Worm (Caenorhabditis elegans) whole organism, L3 larva: Measurements from ENCODE around the gene abu-10.
A peak's percentile ranks its signal among the peaks of the same experiment; 100 is the strongest.

ENCODE experiments used
- R02D3.7 ChIP-seq: fragments of 150-350 bp; optimal IDR thresholded peaks from 2 replicates; lab custom pipeline; 2014; ENCODE audit warnings: missing biosample characterization, missing genetic modification characterization
- ZK546.5 ChIP-seq: sonication (generic microtip); optimal IDR thresholded peaks from 2 replicates; lab custom pipeline; 2017; ENCODE audit warnings: missing biosample characterization, missing genetic modification characterization
- aly-2 ChIP-seq: fragments of 150-350 bp; optimal IDR thresholded peaks from 2 replicates; lab custom pipeline; 2014; ENCODE audit warnings: missing biosample characterization, missing genetic modification characterization
- ceh-16 ChIP-seq: sonication (generic microtip); optimal IDR thresholded peaks from 2 replicates; lab custom pipeline; 2017; ENCODE audit warnings: missing biosample characterization, missing genetic modification characterization
- ceh-28 ChIP-seq: fragments of 150-350 bp; optimal IDR thresholded peaks from 2 replicates; lab custom pipeline; 2014; ENCODE audit warnings: missing biosample characterization, missing genetic modification reagents, missing genetic modification characterization
- ceh-9 ChIP-seq: sonication (generic microtip); optimal IDR thresholded peaks from 2 replicates; lab custom pipeline; 2018; ENCODE audit warnings: missing biosample characterization, missing genetic modification characterization
- daf-12 ChIP-seq: fragments of 150-350 bp; optimal IDR thresholded peaks from 2 replicates; lab custom pipeline; 2014; ENCODE audit warnings: missing biosample characterization, missing genetic modification reagents, missing genetic modification characterization
- egl-27 ChIP-seq: sonication (generic microtip); optimal IDR thresholded peaks from 4 replicates; lab custom pipeline; 2017; ENCODE audit warnings: missing biosample characterization, missing genetic modification reagents, missing genetic modification characterization
- elt-2 ChIP-seq: sonication (generic microtip); optimal IDR thresholded peaks from 2 replicates; lab custom pipeline; 2016; ENCODE audit warnings: missing genetic modification reagents, mild to moderate bottlenecking, missing genetic modification characterization, missing compliant biosample characterization
- fkh-10 ChIP-seq: sonication (generic microtip); optimal IDR thresholded peaks from 2 replicates; lab custom pipeline; 2017; ENCODE audit warnings: missing biosample characterization, missing genetic modification reagents, missing genetic modification characterization
- fos-1 ChIP-seq: fragments of 150-350 bp; optimal IDR thresholded peaks from 2 replicates; lab custom pipeline; 2014; ENCODE audit warnings: missing biosample characterization, missing genetic modification characterization
- hmg-11 ChIP-seq: sonication (generic microtip); optimal IDR thresholded peaks from 2 replicates; lab custom pipeline; 2016; ENCODE audit warnings: missing genetic modification characterization, missing compliant biosample characterization
- jun-1 ChIP-seq: fragments of 150-350 bp; optimal IDR thresholded peaks from 2 replicates; lab custom pipeline; 2014; ENCODE audit warnings: missing biosample characterization, missing genetic modification reagents, missing genetic modification characterization
- lin-39 ChIP-seq: fragments of 150-350 bp; optimal IDR thresholded peaks from 2 replicates; lab custom pipeline; 2018; ENCODE audit warnings: missing biosample characterization, missing genetic modification reagents, missing genetic modification characterization
- lsy-12 ChIP-seq: sonication (generic microtip); optimal IDR thresholded peaks from 2 replicates; lab custom pipeline; 2016; ENCODE audit warnings: mild to moderate bottlenecking, missing genetic modification characterization, missing compliant biosample characterization
- mdl-1 ChIP-seq: fragments of 150-350 bp; optimal IDR thresholded peaks from 2 replicates; lab custom pipeline; 2014; ENCODE audit warnings: missing biosample characterization, missing genetic modification characterization
- mml-1 ChIP-seq: fragments of 150-350 bp; sonication (generic microtip); optimal IDR thresholded peaks from 3 replicates; lab custom pipeline; 2014; ENCODE audit warnings: missing biosample characterization, missing genetic modification characterization
- nfya-1 ChIP-seq: sonication (generic microtip); optimal IDR thresholded peaks from 2 replicates; lab custom pipeline; 2017; ENCODE audit warnings: missing genetic modification characterization, mild to moderate bottlenecking, missing compliant biosample characterization, antibody characterized with exemption, moderate library complexity; ENCODE audit not compliant: insufficient read depth
- nhr-11 ChIP-seq: fragments of 150-350 bp; optimal IDR thresholded peaks from 2 replicates; lab custom pipeline; 2014; ENCODE audit warnings: missing biosample characterization, missing genetic modification characterization
- nhr-12 ChIP-seq: fragments of 150-350 bp; optimal IDR thresholded peaks from 2 replicates; lab custom pipeline; 2014; ENCODE audit warnings: missing biosample characterization, missing genetic modification characterization
- nhr-237 ChIP-seq: fragments of 150-350 bp; optimal IDR thresholded peaks from 2 replicates; lab custom pipeline; 2014; ENCODE audit warnings: missing biosample characterization, missing genetic modification characterization
- pha-4 ChIP-seq: fragments of 150-350 bp; optimal IDR thresholded peaks from 2 replicates; lab custom pipeline; 2014; ENCODE audit warnings: missing biosample characterization, missing genetic modification reagents, missing genetic modification characterization
- pqm-1 ChIP-seq: fragments of 150-350 bp; optimal IDR thresholded peaks from 2 replicates; lab custom pipeline; 2017; ENCODE audit warnings: missing biosample characterization, missing genetic modification characterization, inconsistent platforms
- skn-1 ChIP-seq: fragments of 150-350 bp; optimal IDR thresholded peaks from 2 replicates; lab custom pipeline; 2014; ENCODE audit warnings: missing biosample characterization, missing genetic modification characterization
- unc-39 ChIP-seq: sonication (generic microtip); optimal IDR thresholded peaks from 4 replicates; lab custom pipeline; 2017; ENCODE audit warnings: missing biosample characterization, missing genetic modification characterization
- unc-62 ChIP-seq: fragments of 150-350 bp; sonication (generic microtip); optimal IDR thresholded peaks from 4 replicates; lab custom pipeline; 2014; ENCODE audit warnings: missing biosample characterization, missing genetic modification reagents, missing genetic modification characterization
- ztf-4 ChIP-seq: fragments of 150-350 bp; optimal IDR thresholded peaks from 2 replicates; lab custom pipeline; 2014; ENCODE audit warnings: missing biosample characterization, missing genetic modification characterization

abu-10 gene

DNA sequence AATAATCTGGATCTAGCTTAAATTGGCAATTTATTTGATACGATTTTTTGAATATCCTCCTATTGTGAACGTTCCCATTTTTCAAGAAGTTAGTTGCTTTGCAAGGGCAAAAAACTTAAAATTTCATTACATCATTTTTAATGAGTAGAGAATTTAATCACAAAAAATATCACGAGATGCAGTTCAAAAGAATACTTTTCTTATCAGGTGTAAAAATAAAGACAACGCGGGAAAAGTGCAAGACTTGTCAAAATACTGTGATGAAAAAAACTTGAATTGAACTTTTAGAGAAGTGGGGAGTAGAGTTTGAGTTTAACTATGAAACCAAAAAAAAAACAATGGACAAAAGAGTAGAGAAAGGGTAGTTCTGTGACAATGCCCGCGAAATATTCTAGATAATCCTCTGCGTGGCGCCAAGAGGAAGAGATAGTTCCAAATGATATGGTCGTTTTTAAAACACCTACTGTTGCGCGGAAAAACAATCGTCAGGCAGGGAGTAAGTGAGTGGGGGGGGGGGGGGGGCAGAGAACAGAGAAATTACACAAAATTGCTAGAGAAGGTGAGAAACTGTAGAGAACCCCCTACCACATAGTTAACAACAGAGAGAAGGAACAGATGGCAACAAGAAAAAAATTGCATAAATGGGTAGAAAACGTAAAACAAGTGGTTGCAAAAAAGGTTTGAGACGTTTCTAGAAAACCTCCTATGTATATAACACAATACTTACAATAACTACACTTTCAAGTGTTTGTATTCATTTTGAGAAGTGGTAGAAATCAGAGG, 27.1 kb downstream of the abu-10 start:
- peak; percentile 79 for TF ChIP-seq pqm-1
- TF ChIP-seq mml-1 (tag; lab: Kevin White, UChicago) = no peak
- peak; percentile 79 for TF ChIP-seq elt-2 (tag; lab: Kevin White, UChicago)
- no peak for TF ChIP-seq unc-62 (GFP tag; lab: Kevin White, UChicago)
- TF ChIP-seq ceh-28 (tag; lab: Kevin White, UChicago) = no peak
- TF ChIP-seq, all 47 proteins: peak for 2

DNA sequence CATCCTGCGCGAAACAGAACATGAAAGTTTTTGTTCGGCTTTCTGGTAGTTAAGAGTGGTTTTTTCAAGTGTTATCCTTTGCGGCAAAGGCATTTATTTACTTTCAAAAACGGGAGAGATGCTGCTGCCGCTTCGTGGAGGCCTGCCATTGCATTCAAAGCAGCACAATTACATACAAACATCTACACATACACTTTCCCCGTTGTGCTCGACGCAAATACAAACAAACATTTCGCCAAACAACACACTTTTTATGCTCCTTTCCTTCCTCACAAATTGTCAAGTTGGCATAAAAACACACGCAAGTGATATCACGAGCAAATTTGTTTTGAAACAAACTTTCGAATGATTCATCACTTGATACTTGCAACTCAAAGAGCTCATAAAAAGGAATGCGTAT, 28.2 kb downstream of the abu-10 start:
- TF ChIP-seq elt-2 (tag; lab: Kevin White, UChicago) (peak; percentile 44), daf-12 (tag; lab: Kevin White, UChicago) (no peak), aly-2 (tag; lab: Kevin White, UChicago) (no peak), nfya-1 (peak; percentile 9), lsy-12 (no peak), nhr-12 (tag; lab: Kevin White, UChicago) (no peak), mdl-1 (tag; lab: Kevin White, UChicago) (no peak), ceh-9 (tag; lab: Kevin White, UChicago) (no peak), ceh-16 (tag; lab: Kevin White, UChicago) (no peak), egl-27 (no peak), nhr-11 (tag; lab: Kevin White, UChicago) (no peak), ceh-28 (tag; lab: Kevin White, UChicago) (no peak), nhr-237 (tag; lab: Kevin White, UChicago) (no peak), unc-62 (GFP tag; lab: Kevin White, UChicago) (no peak), hmg-11 (no peak), fos-1 (tag; lab: Kevin White, UChicago) (no peak), lin-39 (tag; lab: Kevin White, UChicago) (no peak), pha-4 (peak; percentile 94)
- TF ChIP-seq, all 47 proteins: peak for 3

DNA sequence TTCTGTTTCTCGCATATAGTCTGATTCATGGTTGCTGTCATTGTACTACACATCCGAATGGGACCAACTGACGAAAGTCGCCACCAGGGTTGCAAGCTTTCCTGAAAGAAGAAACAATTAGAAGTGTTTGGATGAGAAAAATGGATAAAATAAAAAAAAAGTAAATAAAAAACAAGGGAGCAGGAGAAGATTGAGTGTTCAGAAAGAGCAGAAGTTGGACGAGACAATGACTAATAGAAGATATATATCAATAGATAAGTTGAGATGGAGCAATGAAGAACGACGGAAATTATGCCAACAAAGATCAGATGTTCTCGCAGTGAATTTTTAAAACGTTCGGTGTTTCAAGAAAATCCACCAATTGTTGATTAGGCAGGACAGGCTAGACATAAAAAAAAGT, 28.9 kb downstream of the abu-10 start, which contains the start of gene fkh-9:
TSS of gene fkh-9 (minus strand) at position 101 of the 400 bp plus-strand sequence.
- TF ChIP-seq jun-1 (tag; lab: Kevin White, UChicago) (no peak), nfya-1 (no peak), mdl-1 (tag; lab: Kevin White, UChicago) (no peak), pha-4 (no peak), R02D3.7 (tag; lab: Kevin White, UChicago) (no peak), ztf-4 (no peak), daf-12 (tag; lab: Kevin White, UChicago) (no peak), lsy-12 (no peak), elt-2 (tag; lab: Kevin White, UChicago) (no peak)

DNA sequence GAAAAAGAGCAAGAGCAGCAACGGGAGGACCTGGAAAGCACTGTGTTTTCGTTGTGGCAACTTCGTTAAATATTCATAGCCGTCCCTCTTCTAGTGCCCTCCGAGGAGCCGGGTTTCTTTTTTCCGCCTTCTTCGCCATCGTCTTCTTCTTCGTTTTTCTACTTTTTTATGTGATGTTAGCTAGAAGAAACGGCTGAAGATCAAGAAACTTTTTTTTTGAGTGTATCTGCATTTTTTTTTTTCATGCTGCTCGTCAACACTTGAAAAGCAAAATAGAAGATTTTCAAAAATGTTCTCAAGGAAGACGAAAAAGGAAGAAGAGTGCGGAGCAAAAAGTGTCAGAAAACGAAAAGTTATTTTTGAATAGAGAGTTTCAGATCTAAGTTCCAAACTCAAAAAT, 29.3 kb downstream of the abu-10 start:
- TF ChIP-seq fkh-10 (GFP tag; lab: Kevin White, UChicago) (peak; percentile 59), unc-39 (tag; lab: Kevin White, UChicago) (no peak), hmg-11 (peak; percentile 23), jun-1 (tag; lab: Kevin White, UChicago) (no peak)

DNA sequence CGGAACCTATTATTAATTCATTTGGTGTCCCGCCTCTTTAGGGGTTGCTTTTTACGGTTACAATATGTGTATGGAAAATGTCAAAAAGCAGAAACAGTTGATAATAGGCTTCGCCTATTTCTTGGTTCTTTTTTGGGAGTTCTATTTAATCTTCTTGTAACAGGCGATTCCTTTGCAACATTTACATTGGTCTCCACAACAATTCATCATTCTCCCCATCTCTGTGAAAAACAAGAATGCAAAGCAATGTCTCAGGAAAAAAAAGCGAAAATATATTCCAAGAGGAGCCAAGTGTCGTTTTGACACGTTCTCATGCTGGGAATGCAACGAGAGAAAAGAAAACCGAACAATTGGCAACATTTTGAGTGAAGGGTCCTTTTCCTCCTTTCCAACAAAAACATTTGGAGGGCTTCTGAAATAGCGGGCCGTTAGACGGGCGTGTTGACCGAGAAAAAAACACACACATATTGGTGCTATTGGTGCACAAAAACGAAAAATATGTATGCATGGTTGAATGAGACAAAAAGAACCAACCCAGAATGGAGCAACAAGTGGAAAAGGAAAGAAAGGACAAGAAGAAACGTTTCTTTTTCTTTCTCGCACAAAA, 30.7 kb downstream of the abu-10 start:
- no peak for TF ChIP-seq R02D3.7 (tag; lab: Kevin White, UChicago)
- no peak for TF ChIP-seq ztf-4
- TF ChIP-seq nhr-11 (tag; lab: Kevin White, UChicago) = no peak
- TF ChIP-seq lin-39 (tag; lab: Kevin White, UChicago) = peak; percentile 33

DNA sequence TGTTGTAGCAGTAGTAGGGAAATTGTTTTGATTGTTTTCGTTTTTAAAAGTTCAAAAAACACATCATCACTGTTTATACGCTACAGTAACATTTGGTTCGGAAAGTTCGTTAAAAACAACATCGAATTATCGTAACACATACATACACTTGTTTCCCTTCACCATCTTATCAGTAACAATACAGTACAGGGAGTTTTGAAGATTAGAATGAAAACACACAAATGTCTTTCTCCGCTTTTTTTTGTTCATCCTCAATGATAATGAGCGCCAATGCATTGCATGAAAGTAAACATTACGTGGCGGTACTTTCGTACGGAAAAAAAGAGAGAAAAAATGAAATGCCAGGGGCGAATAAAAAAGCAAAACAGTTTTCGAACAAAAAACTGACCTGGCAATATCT, 31.6 kb downstream of the abu-10 start:
- TF ChIP-seq jun-1 (tag; lab: Kevin White, UChicago) (peak; percentile 81), pqm-1 (peak; percentile 98), egl-27 (peak; percentile 37), hmg-11 (no peak), unc-39 (tag; lab: Kevin White, UChicago) (no peak), skn-1 (tag; lab: Kevin White, UChicago) (peak; percentile 39), ZK546.5 (tag; lab: Kevin White, UChicago) (no peak), pha-4 (peak; percentile 83), elt-2 (tag; lab: Kevin White, UChicago) (peak; percentile 98)
